Fruit fly (Drosophila melanogaster) whole organism, embryonic: Measurements from ENCODE around the gene Sk1.

ENCODE experiments used
- Atf3 ChIP-seq: fragments of 200-800 bp; sonication (Bioruptor generic); optimal IDR thresholded peaks from 3 replicates; lab custom pipeline; 2016; ENCODE audit warnings: missing biosample characterization, missing genetic modification characterization
- BtbVII ChIP-seq: fragments of 200-800 bp; sonication (Bioruptor generic); optimal IDR thresholded peaks from 3 replicates; lab custom pipeline; 2017; ENCODE audit warnings: missing biosample characterization, mild to moderate bottlenecking, missing genetic modification characterization
- CG12391 ChIP-seq: fragments of 200-800 bp; sonication (Bioruptor generic); optimal IDR thresholded peaks from 3 replicates; lab custom pipeline; 2018; ENCODE audit warnings: missing biosample characterization, mild to moderate bottlenecking, missing genetic modification characterization, moderate library complexity
- CG2875 ChIP-seq: fragments of 200-800 bp; sonication (Bioruptor generic); optimal IDR thresholded peaks from 2 replicates; lab custom pipeline; 2017; ENCODE audit warnings: missing biosample characterization, mild to moderate bottlenecking, missing genetic modification characterization, missing genetic modification reagents
- CG4707 ChIP-seq: fragments of 200-800 bp; sonication (Bioruptor generic); optimal IDR thresholded peaks from 2 replicates; lab custom pipeline; 2018; ENCODE audit warnings: missing biosample characterization, mild to moderate bottlenecking, missing genetic modification characterization, moderate library complexity
- CG6854 ChIP-seq: fragments of 200-800 bp; sonication (Bioruptor generic); optimal IDR thresholded peaks from 3 replicates; lab custom pipeline; 2017; ENCODE audit warnings: missing biosample characterization, mild to moderate bottlenecking, missing genetic modification characterization
- CG7786 ChIP-seq: fragments of 200-800 bp; sonication (Bioruptor generic); optimal IDR thresholded peaks from 2 replicates; lab custom pipeline; 2016; ENCODE audit warnings: missing biosample characterization, missing genetic modification characterization
- D ChIP-seq, 2 experiments: fragments of 200-800 bp in 1 of 2; fragments of >200 bp in 1 of 2; sonication (Bioruptor generic) in 1 of 2; optimal IDR thresholded peaks; 2 replicates in 1 of 2; 3 replicates in 1 of 2; lab custom pipeline; 2017; ENCODE audit warnings: mild to moderate bottlenecking in 1 of 2, missing biosample characterization in 1 of 2, missing genetic modification characterization in 1 of 2, missing genetic modification reagents in 1 of 2
- Drgx ChIP-seq: fragments of 200-800 bp; sonication (Bioruptor generic); IDR thresholded peaks from 2 replicates; pipeline ENCODE4 v1.3.6; 2022; ENCODE audit warnings: missing biosample characterization, missing genetic modification characterization
- H15 ChIP-seq: fragments of 200-800 bp; sonication (Bioruptor generic); IDR thresholded peaks from 3 replicates; pipeline ENCODE4 v1.3.6; 2022; ENCODE audit warnings: missing biosample characterization, missing genetic modification characterization
- Hr39 ChIP-seq: fragments of >200 bp; optimal IDR thresholded peaks from 2 replicates; lab custom pipeline; 2017
- Opbp ChIP-seq: fragments of 200-800 bp; sonication (Bioruptor generic); IDR thresholded peaks from 3 replicates; pipeline ENCODE4 v1.3.6; 2022; ENCODE audit warnings: missing biosample characterization, missing genetic modification characterization; ENCODE audit not compliant: partially characterized antibody
- lab ChIP-seq: fragments of 200-800 bp; sonication (Bioruptor generic); optimal IDR thresholded peaks from 3 replicates; lab custom pipeline; 2017; ENCODE audit warnings: missing biosample characterization, missing genetic modification characterization, mild to moderate bottlenecking, moderate library complexity, missing genetic modification reagents
- stwl ChIP-seq: fragments of 200-800 bp; sonication (Bioruptor generic); optimal IDR thresholded peaks from 3 replicates; lab custom pipeline; 2018; ENCODE audit warnings: missing biosample characterization, mild to moderate bottlenecking, missing genetic modification characterization, moderate library complexity

- no peak for TF ChIP-seq lab
- TF ChIP-seq CG2875, result no peak
- no peak for TF ChIP-seq stwl
- no peak for TF ChIP-seq CG12391 (tag; lab: Kevin White, UChicago)
- no peak for TF ChIP-seq CG6854 (GFP tag; lab: Kevin White, UChicago)
- TF ChIP-seq Drgx (GFP tag; lab: Robert Waterston, UW), result no peak
- no peak for TF ChIP-seq CG4707
- TF ChIP-seq D (optimal IDR thresholded peaks at IDR 0.05; lab: Kevin White, UChicago), result no peak
- no peak for TF ChIP-seq D (GFP tag; optimal IDR thresholded peaks at IDR 0.05; lab: Kevin White, UChicago)
- TF ChIP-seq BtbVII (GFP tag; lab: Kevin White, UChicago), result no peak
- no peak for TF ChIP-seq Opbp (GFP tag; lab: Robert Waterston, UW)
- TF ChIP-seq Hr39 (lab: Kevin White, UChicago), result no peak
- TF ChIP-seq H15 (GFP tag; lab: Robert Waterston, UW), result no peak
- TF ChIP-seq CG7786 (GFP tag; lab: Kevin White, UChicago), result no peak
- TF ChIP-seq Atf3 (GFP tag; lab: Kevin White, UChicago), result no peak
Measured at dm6 chrX:11476758-11477157, 34.4 kb downstream of the Sk1 start, which contains the start of gene Cyp4g15.
